Worm (Caenorhabditis elegans) whole organism, L4 larva: Measurements from ENCODE around the gene asp-4.

Experiments used
- ZK546.5 ChIP-seq, 2 experiments: sonication (generic microtip); optimal IDR thresholded peaks; 2 replicates each; lab custom pipeline; 2017; ENCODE audit warnings: missing biosample characterization in 2 of 2, missing genetic modification characterization in 2 of 2
- aha-1 ChIP-seq: fragments of 150-350 bp; peaks from one replicate; lab custom pipeline; 2014; ENCODE audit warnings: missing biosample characterization, missing genetic modification characterization
- ama-1 ChIP-seq: fragments of 150-350 bp; optimal IDR thresholded peaks from 2 replicates; lab custom pipeline; 2014; ENCODE audit warnings: inconsistent platforms, mixed read lengths
- dve-1 ChIP-seq: sonication (generic microtip); optimal IDR thresholded peaks from 2 replicates; lab custom pipeline; 2017; ENCODE audit warnings: antibody characterized with exemption, mild to moderate bottlenecking, missing genetic modification characterization, missing compliant biosample characterization; ENCODE audit not compliant: insufficient read depth
- egl-27 ChIP-seq: sonication (generic microtip); optimal IDR thresholded peaks from 3 replicates; lab custom pipeline; 2017; ENCODE audit warnings: missing biosample characterization, missing genetic modification reagents, missing genetic modification characterization
- fkh-10 ChIP-seq: fragments of 150-350 bp; optimal IDR thresholded peaks from 2 replicates; lab custom pipeline; 2014; ENCODE audit warnings: missing biosample characterization, missing genetic modification reagents, missing genetic modification characterization
- fos-1 ChIP-seq: fragments of 150-350 bp; optimal IDR thresholded peaks from 2 replicates; lab custom pipeline; 2014; ENCODE audit warnings: missing biosample characterization, missing genetic modification characterization
- hif-1 ChIP-seq, 2 experiments: sonication (generic microtip); optimal IDR thresholded peaks; 2 replicates each; lab custom pipeline; 2016 to 2017; ENCODE audit warnings: missing compliant biosample characterization in 2 of 2, missing genetic modification characterization in 2 of 2, missing genetic modification reagents in 2 of 2, missing genotype in 2 of 2, mild to moderate bottlenecking in 1 of 2
- lin-13 ChIP-seq: fragments of 150-350 bp; optimal IDR thresholded peaks from 2 replicates; lab custom pipeline; 2014; ENCODE audit warnings: missing biosample characterization, missing genetic modification reagents, missing genetic modification characterization
- nhr-25 ChIP-seq: sonication (generic microtip); optimal IDR thresholded peaks from 2 replicates; lab custom pipeline; 2017; ENCODE audit warnings: missing genetic modification characterization, mild to moderate bottlenecking, missing compliant biosample characterization, antibody characterized with exemption, moderate library complexity, borderline replicate concordance; ENCODE audit not compliant: insufficient read depth
- unc-62 ChIP-seq, 3 experiments: fragments of 150-350 bp in 1 of 3; sonication (generic microtip); optimal IDR thresholded peaks in 2 of 3; peaks in 1 of 3; 1 replicate in 1 of 3; 2 replicates in 2 of 3; lab custom pipeline; 2014 to 2017; ENCODE audit warnings: missing biosample characterization in 3 of 3, missing genetic modification characterization in 3 of 3, missing genetic modification reagents in 3 of 3, missing genotype in 1 of 3
- zag-1 ChIP-seq: fragments of 150-350 bp; optimal IDR thresholded peaks from 2 replicates; lab custom pipeline; 2014; ENCODE audit warnings: missing biosample characterization, missing genetic modification characterization
- zip-2 ChIP-seq: fragments of 150-350 bp; optimal IDR thresholded peaks from 2 replicates; lab custom pipeline; 2014; ENCODE audit warnings: missing biosample characterization, missing genetic modification characterization

- TF ChIP-seq nhr-25 (no peak), zag-1 (tag; lab: Kevin White, UChicago) (no peak), unc-62 (GFP tag; optimal IDR thresholded peaks at IDR 0.05 in 1 of 2; lab: Kevin White, UChicago) (no peak), unc-62 (tag; optimal IDR thresholded peaks at IDR 0.05; lab: Kevin White, UChicago) (no peak), zip-2 (tag; lab: Kevin White, UChicago) (no peak), fkh-10 (GFP tag; lab: Kevin White, UChicago) (no peak), hif-1 (tag; optimal IDR thresholded peaks at IDR 0.05; lab: Kevin White, UChicago) (no peak), ama-1 (lab: Kevin White, UChicago) (no peak), aha-1 (tag; lab: Kevin White, UChicago) (no peak), egl-27 (tag; lab: Kevin White, UChicago) (no peak), dve-1 (tag; lab: Kevin White, UChicago) (no peak), fos-1 (no peak), ZK546.5 (tag; optimal IDR thresholded peaks at IDR 0.05; lab: Kevin White, UChicago) (no peak), lin-13 (no peak)
Observed at ce11 chrX:13262195-13262594, 40.9 kb upstream of the asp-4 start, which contains the start of gene K09A11.1.
